Fruit fly (Drosophila melanogaster) whole organism, embryonic: Measurements from ENCODE around the gene CG12594.

ENCODE experiments used
- Atf6 ChIP-seq: fragments of 200-800 bp; sonication (Bioruptor generic); IDR thresholded peaks from 2 replicates; pipeline ENCODE4 v1.3.6; 2022; ENCODE audit warnings: missing biosample characterization, missing genetic modification characterization
- CG10274 ChIP-seq: fragments of 200-800 bp; sonication (Bioruptor generic); optimal IDR thresholded peaks from 3 replicates; lab custom pipeline; 2017; ENCODE audit warnings: missing biosample characterization, mild to moderate bottlenecking, missing genetic modification characterization
- CG12744 ChIP-seq: fragments of 200-800 bp; sonication (Bioruptor generic); optimal IDR thresholded peaks from 2 replicates; lab custom pipeline; 2016; ENCODE audit warnings: missing biosample characterization, missing genetic modification characterization
- CG13287 ChIP-seq: fragments of 200-800 bp; sonication (Bioruptor generic); IDR thresholded peaks from 2 replicates; pipeline ENCODE4 v1.3.6; 2022; ENCODE audit warnings: missing biosample characterization, missing genetic modification characterization; ENCODE audit not compliant: partially characterized antibody
- CG2712 ChIP-seq: fragments of 200-800 bp; optimal IDR thresholded peaks from 3 replicates; lab custom pipeline; 2019; ENCODE audit warnings: missing biosample characterization, mild to moderate bottlenecking, missing genetic modification characterization, moderate library complexity
- CG31365 ChIP-seq: fragments of 200-800 bp; sonication (Bioruptor generic); optimal IDR thresholded peaks from 2 replicates; lab custom pipeline; 2018; ENCODE audit warnings: missing biosample characterization, mild to moderate bottlenecking, missing genetic modification characterization
- CG34224 ChIP-seq: fragments of 200-800 bp; sonication (Bioruptor generic); IDR thresholded peaks from 3 replicates; pipeline ENCODE4 v1.3.6; 2022; ENCODE audit warnings: missing biosample characterization, missing genetic modification characterization; ENCODE audit not compliant: partially characterized antibody
- CG3995 ChIP-seq: fragments of 200-800 bp; sonication (Bioruptor generic); optimal IDR thresholded peaks from 3 replicates; lab custom pipeline; 2016; ENCODE audit warnings: missing biosample characterization, missing genetic modification characterization
- CG6254 ChIP-seq: fragments of 200-800 bp; sonication (Bioruptor generic); optimal IDR thresholded peaks from 3 replicates; lab custom pipeline; 2017; ENCODE audit warnings: mild to moderate bottlenecking, missing biosample characterization, missing genetic modification reagents, missing genetic modification characterization
- CG6689 ChIP-seq: fragments of 200-800 bp; sonication (Bioruptor generic); IDR thresholded peaks from 2 replicates; pipeline ENCODE4 v1.3.6; 2022; ENCODE audit warnings: missing biosample characterization, missing genetic modification characterization
- CG7745 ChIP-seq: fragments of 200-800 bp; sonication (Bioruptor generic); optimal IDR thresholded peaks from 2 replicates; lab custom pipeline; 2018; ENCODE audit warnings: missing biosample characterization, mild to moderate bottlenecking, missing genetic modification characterization, moderate library complexity
- CG8290 ChIP-seq, 3 experiments: fragments of 200-800 bp; sonication (Bioruptor generic); optimal IDR thresholded peaks; 2 replicates each; lab custom pipeline; 2016 to 2019; ENCODE audit warnings: missing biosample characterization in 3 of 3, missing genetic modification characterization in 3 of 3, mild to moderate bottlenecking in 2 of 3, moderate library complexity in 1 of 3
- CG8359 ChIP-seq: fragments of 200-800 bp; sonication (Bioruptor generic); optimal IDR thresholded peaks from 2 replicates; lab custom pipeline; 2017; ENCODE audit warnings: missing biosample characterization, mild to moderate bottlenecking, missing genetic modification characterization, borderline replicate concordance
- Dll ChIP-seq: fragments of 200-800 bp; sonication (Bioruptor generic); IDR thresholded peaks from 4 replicates; pipeline ENCODE4 v1.3.6; 2022; ENCODE audit warnings: missing biosample characterization, missing genetic modification characterization; ENCODE audit not compliant: partially characterized antibody
- E2f2 ChIP-seq: fragments of 200-800 bp; sonication (Bioruptor generic); IDR thresholded peaks from 2 replicates; pipeline ENCODE4 v1.3.6; 2022; ENCODE audit warnings: missing biosample characterization, missing genetic modification characterization
- Elba2 ChIP-seq: fragments of 200-800 bp; sonication (Bioruptor generic); optimal IDR thresholded peaks from 3 replicates; lab custom pipeline; 2016; ENCODE audit warnings: missing biosample characterization, missing genetic modification characterization
- HLH54F ChIP-seq: fragments of 200-800 bp; sonication (Bioruptor generic); optimal IDR thresholded peaks from 3 replicates; lab custom pipeline; 2016; ENCODE audit warnings: missing biosample characterization, missing genetic modification characterization
- Hr3 ChIP-seq: fragments of 200-800 bp; sonication (Bioruptor generic); optimal IDR thresholded peaks from 3 replicates; lab custom pipeline; 2016; ENCODE audit warnings: missing biosample characterization, missing genetic modification characterization
- Hr78 ChIP-seq, 2 experiments: fragments of 200-800 bp in 1 of 2; fragments of >200 bp in 1 of 2; sonication (Bioruptor generic) in 1 of 2; optimal IDR thresholded peaks; 2 replicates each; lab custom pipeline; 2017 to 2019; ENCODE audit warnings: missing biosample characterization in 2 of 2, missing genetic modification characterization in 2 of 2, mild to moderate bottlenecking in 1 of 2, moderate library complexity in 1 of 2
- Jarid2 ChIP-seq: fragments of 200-800 bp; sonication (Bioruptor generic); optimal IDR thresholded peaks from 3 replicates; lab custom pipeline; 2017; ENCODE audit warnings: mild to moderate bottlenecking, missing biosample characterization, missing genetic modification reagents, missing genetic modification characterization
- Lpt ChIP-seq: fragments of >200 bp; optimal IDR thresholded peaks from 2 replicates; lab custom pipeline; 2018; ENCODE audit warnings: missing biosample characterization, missing genetic modification characterization
- Side ChIP-seq: fragments of 200-800 bp; sonication (Bioruptor generic); optimal IDR thresholded peaks from 2 replicates; lab custom pipeline; 2016; ENCODE audit warnings: missing biosample characterization, missing genetic modification characterization
- Trl ChIP-seq, 3 experiments: fragments of >200 bp in 2 of 3; fragments of 200-800 bp in 1 of 3; sonication (Bioruptor generic) in 1 of 3; optimal IDR thresholded peaks; 2 replicates in 1 of 3; 3 replicates in 2 of 3; lab custom pipeline; 2016 to 2017; ENCODE audit warnings: missing biosample characterization in 1 of 3, missing genetic modification characterization in 1 of 3
- YL-1 ChIP-seq: fragments of 200-800 bp; sonication (Bioruptor generic); optimal IDR thresholded peaks from 3 replicates; lab custom pipeline; 2017; ENCODE audit warnings: missing biosample characterization, mild to moderate bottlenecking, missing genetic modification characterization
- ash1 ChIP-seq: fragments of 200-800 bp; sonication (Bioruptor generic); optimal IDR thresholded peaks from 2 replicates; lab custom pipeline; 2018; ENCODE audit warnings: missing biosample characterization, mild to moderate bottlenecking, missing genetic modification characterization
- bbx ChIP-seq: fragments of 200-800 bp; sonication (Bioruptor generic); IDR thresholded peaks from 2 replicates; pipeline ENCODE4 v1.3.6; 2022; ENCODE audit warnings: missing biosample characterization, missing genetic modification characterization; ENCODE audit not compliant: partially characterized antibody
- crol ChIP-seq: fragments of 200-800 bp; sonication (Bioruptor generic); IDR thresholded peaks from 2 replicates; pipeline ENCODE4 v1.3.6; 2022; ENCODE audit warnings: missing biosample characterization, missing genetic modification characterization
- eyg ChIP-seq: fragments of 200-800 bp; sonication (Bioruptor generic); optimal IDR thresholded peaks from 3 replicates; lab custom pipeline; 2016; ENCODE audit warnings: missing biosample characterization, missing genetic modification characterization
- hkb ChIP-seq, 2 experiments: fragments of 200-800 bp in 1 of 2; fragments of >200 bp in 1 of 2; sonication (Bioruptor generic) in 1 of 2; IDR thresholded peaks in 1 of 2; optimal IDR thresholded peaks in 1 of 2; 2 replicates each; pipeline versions ENCODE4 v1.3.6 to Lab custom; 2017 to 2022; ENCODE audit warnings: missing biosample characterization in 1 of 2, missing genetic modification characterization in 1 of 2
- jumu ChIP-seq: fragments of 200-800 bp; sonication (Bioruptor generic); optimal IDR thresholded peaks from 3 replicates; lab custom pipeline; 2016; ENCODE audit warnings: missing biosample characterization, missing genetic modification characterization
- kah ChIP-seq: fragments of 200-800 bp; sonication (Bioruptor generic); optimal IDR thresholded peaks from 2 replicates; lab custom pipeline; 2018; ENCODE audit warnings: missing biosample characterization, mild to moderate bottlenecking, missing genetic modification characterization
- lab ChIP-seq: fragments of 200-800 bp; sonication (Bioruptor generic); optimal IDR thresholded peaks from 3 replicates; lab custom pipeline; 2017; ENCODE audit warnings: missing biosample characterization, missing genetic modification characterization, mild to moderate bottlenecking, moderate library complexity, missing genetic modification reagents
- lov ChIP-seq, 2 experiments: fragments of 200-800 bp in 1 of 2; fragments of >200 bp in 1 of 2; sonication (Bioruptor generic) in 1 of 2; IDR thresholded peaks in 1 of 2; optimal IDR thresholded peaks in 1 of 2; 2 replicates in 1 of 2; 3 replicates in 1 of 2; pipeline versions ENCODE4 v1.3.6 to Lab custom; 2017 to 2022; ENCODE audit warnings: missing biosample characterization in 1 of 2, missing genetic modification characterization in 1 of 2
- odd ChIP-seq: fragments of 200-800 bp; sonication (Bioruptor generic); optimal IDR thresholded peaks from 2 replicates; lab custom pipeline; 2017; ENCODE audit warnings: missing biosample characterization, mild to moderate bottlenecking, missing genetic modification characterization
- phol ChIP-seq: fragments of 200-800 bp; sonication (Bioruptor generic); optimal IDR thresholded peaks from 3 replicates; lab custom pipeline; 2018; ENCODE audit warnings: missing biosample characterization, mild to moderate bottlenecking, missing genetic modification characterization, moderate library complexity
- ranshi ChIP-seq: fragments of 200-800 bp; sonication (Bioruptor generic); IDR thresholded peaks from 2 replicates; pipeline ENCODE4 v1.3.6; 2022; ENCODE audit warnings: missing biosample characterization, missing genetic modification characterization
- sens ChIP-seq: fragments of 200-800 bp; sonication (Bioruptor generic); peaks from one replicate; lab custom pipeline; 2016; ENCODE audit warnings: missing biosample characterization, missing genetic modification characterization
- seq ChIP-seq: fragments of 200-800 bp; sonication (Bioruptor generic); IDR thresholded peaks from 2 replicates; pipeline ENCODE4 v1.3.6; 2022; ENCODE audit warnings: missing biosample characterization, missing genetic modification characterization
- trem ChIP-seq: fragments of 200-800 bp; optimal IDR thresholded peaks from 3 replicates; lab custom pipeline; 2019; ENCODE audit warnings: missing biosample characterization, mild to moderate bottlenecking, missing genetic modification characterization, moderate library complexity
- twi ChIP-seq: fragments of 200-800 bp; optimal IDR thresholded peaks from 2 replicates; lab custom pipeline; 2019; ENCODE audit warnings: missing biosample characterization, mild to moderate bottlenecking, missing genetic modification characterization, moderate library complexity
- wek ChIP-seq: fragments of 200-800 bp; sonication (Bioruptor generic); optimal IDR thresholded peaks from 3 replicates; lab custom pipeline; 2018; ENCODE audit warnings: missing biosample characterization, mild to moderate bottlenecking, missing genetic modification characterization, moderate library complexity
- zfh2 ChIP-seq: fragments of 200-800 bp; sonication (Bioruptor generic); optimal IDR thresholded peaks from 2 replicates; lab custom pipeline; 2016; ENCODE audit warnings: missing biosample characterization, missing genetic modification characterization

CG12594 gene

dm6 chr3R:11777058-11777457, 55.5 kb downstream of the CG12594 start (continued):
- TF ChIP-seq twi (tag; lab: Kevin White, UChicago) (peak; percentile 82), Atf6 (GFP tag; lab: Robert Waterston, UW) (no peak), Jarid2 (GFP tag; lab: Kevin White, UChicago) (no peak), lov (optimal IDR thresholded peaks at IDR 0.05; lab: Kevin White, UChicago) (no peak), lov (GFP tag; IDR thresholded peaks at IDR 0.05; lab: Robert Waterston, UW) (0 out of 3 replicates have a peak, but pooled peaks have one; percentile 24), wek (GFP tag; lab: Kevin White, UChicago) (no peak), Hr78 (GFP tag; optimal IDR thresholded peaks at IDR 0.05; lab: Kevin White, UChicago) (no peak), trem (no peak), CG8359 (no peak), ash1 (GFP tag; lab: Kevin White, UChicago) (peak; percentile 5), zfh2 (GFP tag; lab: Kevin White, UChicago) (no peak), eyg (GFP tag; lab: Kevin White, UChicago) (no peak), CG7745 (no peak), hkb (optimal IDR thresholded peaks at IDR 0.05; lab: Kevin White, UChicago) (no peak), hkb (GFP tag; IDR thresholded peaks at IDR 0.05; lab: Robert Waterston, UW) (peak; percentile 30; the same call in 1 of the 2 replicates), Trl (optimal IDR thresholded peaks at IDR 0.05; lab: Kevin White, UChicago) (no peak), Trl (GFP tag; optimal IDR thresholded peaks at IDR 0.05; lab: Kevin White, UChicago) (no peak), CG10274 (GFP tag; lab: Kevin White, UChicago) (peak; percentile 90), CG6254 (GFP tag; lab: Kevin White, UChicago) (peak; percentile 47), CG2712 (tag; lab: Kevin White, UChicago) (no peak), CG13287 (GFP tag; lab: Robert Waterston, UW) (peak; percentile 6; the same call in 1 of the 2 replicates), CG12744 (GFP tag; lab: Kevin White, UChicago) (peak; percentile 10), seq (GFP tag; lab: Robert Waterston, UW) (no peak), odd (no peak), Side (GFP tag; lab: Kevin White, UChicago) (no peak), Elba2 (GFP tag; lab: Kevin White, UChicago) (no peak), HLH54F (no peak), lab (GFP tag; lab: Kevin White, UChicago) (no peak), jumu (GFP tag; lab: Kevin White, UChicago) (peak; percentile 0), CG6689 (GFP tag; lab: Robert Waterston, UW) (no peak), kah (GFP tag; lab: Kevin White, UChicago) (peak; percentile 67), YL-1 (GFP tag; lab: Kevin White, UChicago) (no peak), CG34224 (GFP tag; lab: Robert Waterston, UW) (no peak), Hr3 (GFP tag; lab: Kevin White, UChicago) (no peak), crol (GFP tag; lab: Robert Waterston, UW) (peak; percentile 91), Dll (GFP tag; lab: Robert Waterston, UW) (0 out of 4 replicates have a peak, but pooled peaks have one; percentile 43), phol (tag; lab: Kevin White, UChicago) (no peak), CG31365 (tag; lab: Kevin White, UChicago) (no peak), E2f2 (GFP tag; lab: Robert Waterston, UW) (no peak), ranshi (GFP tag; lab: Robert Waterston, UW) (no peak), sens (GFP tag; lab: Kevin White, UChicago) (peak; percentile 54), bbx (GFP tag; lab: Robert Waterston, UW) (0 out of 2 replicates have a peak, but pooled peaks have one; percentile 22), CG3995 (GFP tag; lab: Kevin White, UChicago) (no peak), Lpt (GFP tag; lab: Kevin White, UChicago) (no peak), CG8290 (GFP tag; optimal IDR thresholded peaks at IDR 0.05; lab: Kevin White, UChicago) (no peak), CG8290 (tag; optimal IDR thresholded peaks at IDR 0.05; lab: Kevin White, UChicago) (peak in 1 of 2 experiments; percentile 29)
